Fruit fly (Drosophila melanogaster): Measurements from ENCODE around the gene CG5466.

The CG5466 gene

dm6 chr3R:20587630-20588479 is 29.8 kb upstream of the CG5466 start, which contains the start of gene Septin2 (continued):
- TF ChIP-seq CG16813 (GFP tag; IDR thresholded peaks at IDR 0.05; ENCODE audit: partially characterized antibody) (0 out of 3 replicates have a peak, but pooled peaks have one; percentile 6), CG8290 (GFP tag; optimal IDR thresholded peaks at IDR 0.05) (peak; percentile 37), CG8290 (tag; optimal IDR thresholded peaks at IDR 0.05) (peak in 1 of 2 experiments; percentile 61), Blimp-1 (GFP tag; optimal IDR thresholded peaks at IDR 0.05) (peak; percentile 79), emc (GFP tag; optimal IDR thresholded peaks at IDR 0.05) (no peak), pzg (GFP tag; optimal IDR thresholded peaks at IDR 0.05) (peak; percentile 44), CG7963 (GFP tag; IDR thresholded peaks at IDR 0.05; ENCODE audit: partially characterized antibody) (peak; percentile 21; the same call in 1 of the 3 replicates), CG34376 (GFP tag; optimal IDR thresholded peaks at IDR 0.05) (no peak), Rx (GFP tag; IDR thresholded peaks at IDR 0.05) (peak; percentile 42; the same call in 1 of the 2 replicates), Taf1 (GFP tag; IDR thresholded peaks at IDR 0.05) (no peak), CG4617 (GFP tag; optimal IDR thresholded peaks at IDR 0.05; ENCODE audit: borderline replicate concordance) (no peak), maf-S (GFP tag; optimal IDR thresholded peaks at IDR 0.05) (peak; percentile 23), pb (GFP tag; optimal IDR thresholded peaks at IDR 0.05) (no peak), CG3163 (GFP tag; optimal IDR thresholded peaks at IDR 0.05) (no peak), Ravus (GFP tag; IDR thresholded peaks at IDR 0.05) (no peak), abd-A (tag; optimal IDR thresholded peaks at IDR 0.05) (no peak), lmd (GFP tag; IDR thresholded peaks at IDR 0.05) (peak; percentile 73), stwl (tag; optimal IDR thresholded peaks at IDR 0.05) (no peak), CG9437 (GFP tag; optimal IDR thresholded peaks at IDR 0.05) (peak; percentile 65), slou (GFP tag; optimal IDR thresholded peaks at IDR 0.05) (no peak), cwo (GFP tag; optimal IDR thresholded peaks at IDR 0.05) (peak; percentile 73), kah (GFP tag; optimal IDR thresholded peaks at IDR 0.05) (peak; percentile 46), CG12744 (GFP tag; optimal IDR thresholded peaks at IDR 0.05) (no peak), nmo (GFP tag; optimal IDR thresholded peaks at IDR 0.05) (peak; percentile 87), ken (GFP tag; IDR thresholded peaks at IDR 0.05) (0 out of 3 replicates have a peak, but pooled peaks have one; percentile 49), Usf (GFP tag; optimal IDR thresholded peaks at IDR 0.05) (no peak), mirr (GFP tag; optimal IDR thresholded peaks at IDR 0.05) (no peak), Sox102F (GFP tag; optimal IDR thresholded peaks at IDR 0.05) (peak; percentile 82), scrt (GFP tag; optimal IDR thresholded peaks at IDR 0.05) (peak; percentile 63), CG1024 (GFP tag; IDR thresholded peaks at IDR 0.05) (0 out of 2 replicates have a peak, but pooled peaks have one; percentile 2), CG2712 (tag; optimal IDR thresholded peaks at IDR 0.05) (peak; percentile 84), Sin3A (optimal IDR thresholded peaks at IDR 0.05) (peak; percentile 58), HLH54F (GFP tag; optimal IDR thresholded peaks at IDR 0.05) (peak; percentile 50), CG2116 (GFP tag; optimal IDR thresholded peaks at IDR 0.05) (peak; percentile 44), CG2120 (GFP tag; optimal IDR thresholded peaks at IDR 0.05) (peak; percentile 52), croc (GFP tag; conservative IDR thresholded peaks at IDR 0.05) (peak; percentile 57; the same call in 1 of the 3 replicates), Hr3 (GFP tag; optimal IDR thresholded peaks at IDR 0.05) (peak; percentile 74), fd3F (GFP tag; optimal IDR thresholded peaks at IDR 0.05) (peak; percentile 54), fd64A (GFP tag; optimal IDR thresholded peaks at IDR 0.05) (peak; percentile 66), pum (GFP tag; optimal IDR thresholded peaks at IDR 0.05) (peak; percentile 56), sug (tag; optimal IDR thresholded peaks at IDR 0.05) (peak; percentile 23), Side (GFP tag; optimal IDR thresholded peaks at IDR 0.05) (peak; percentile 58), Chrac-16 (GFP tag; optimal IDR thresholded peaks at IDR 0.05) (peak; percentile 71), CG7786 (GFP tag; optimal IDR thresholded peaks at IDR 0.05) (peak; percentile 45), CG9817 (tag; optimal IDR thresholded peaks at IDR 0.05) (peak; percentile 34), sima (GFP tag; optimal IDR thresholded peaks at IDR 0.05) (no peak), NC2β (GFP tag; optimal IDR thresholded peaks at IDR 0.05) (peak; percentile 64), CG13287 (GFP tag; IDR thresholded peaks at IDR 0.05; ENCODE audit: partially characterized antibody) (peak; percentile 36; the same call in 1 of the 2 replicates)
